Worm (Caenorhabditis elegans) whole organism, L4 larva: ENCODE data around the gene tftc-5.
A peak's percentile ranks its signal among the peaks of the same experiment; 100 is the strongest.

Source experiments
- D1046.2 ChIP-seq: fragments of 200-800 bp; sonication (Bioruptor generic); IDR thresholded peaks from 2 replicates; pipeline ENCODE4 v1.3.6; 2022; ENCODE audit warnings: missing genetic modification characterization, missing compliant biosample characterization
- F26F4.8 ChIP-seq: fragments of 200-800 bp; sonication (Bioruptor generic); conservative IDR thresholded peaks from 2 replicates; pipeline ENCODE4 v1.3.6; 2022; ENCODE audit warnings: missing genetic modification characterization, missing compliant biosample characterization
- F37D6.2 ChIP-seq: sonication (generic microtip); optimal IDR thresholded peaks from 2 replicates; lab custom pipeline; 2016; ENCODE audit warnings: mild to moderate bottlenecking, missing genetic modification characterization, missing compliant biosample characterization
- T20F7.1 ChIP-seq: fragments of 200-800 bp; sonication (Bioruptor generic); optimal IDR thresholded peaks from 2 replicates; lab custom pipeline; 2018; ENCODE audit warnings: mild to moderate bottlenecking, missing genetic modification characterization, missing compliant biosample characterization
- Y5F2A.4 ChIP-seq: fragments of 200-800 bp; sonication (Bioruptor generic); optimal IDR thresholded peaks from 2 replicates; lab custom pipeline; 2018; ENCODE audit warnings: mild to moderate bottlenecking, missing genetic modification characterization, missing compliant biosample characterization
- ZK337.2 ChIP-seq: fragments of 200-800 bp; sonication (Bioruptor generic); IDR thresholded peaks from 2 replicates; pipeline ENCODE4 v1.3.6; 2022; ENCODE audit warnings: missing genetic modification reagents, missing genetic modification characterization, missing compliant biosample characterization
- aha-1 ChIP-seq: fragments of 150-350 bp; peaks from one replicate; lab custom pipeline; 2014; ENCODE audit warnings: missing biosample characterization, missing genetic modification characterization
- aly-2 ChIP-seq: sonication (generic microtip); optimal IDR thresholded peaks from 2 replicates; lab custom pipeline; 2018; ENCODE audit warnings: missing biosample characterization, missing genetic modification characterization
- ama-1 ChIP-seq: fragments of 150-350 bp; optimal IDR thresholded peaks from 2 replicates; lab custom pipeline; 2014; ENCODE audit warnings: inconsistent platforms, mixed read lengths
- attf-4 ChIP-seq: sonication (generic microtip); optimal IDR thresholded peaks from 3 replicates; lab custom pipeline; 2017; ENCODE audit warnings: missing biosample characterization, missing genetic modification characterization
- ceh-20 ChIP-seq: fragments of 200-800 bp; sonication (Bioruptor generic); IDR thresholded peaks from 2 replicates; pipeline ENCODE4 v1.3.6; 2022; ENCODE audit warnings: missing genetic modification reagents, missing genetic modification characterization, missing compliant biosample characterization
- ceh-28 ChIP-seq: fragments of 150-350 bp; optimal IDR thresholded peaks from 2 replicates; lab custom pipeline; 2014; ENCODE audit warnings: missing biosample characterization, missing genetic modification reagents, missing genetic modification characterization
- ceh-32 ChIP-seq: sonication (generic microtip); optimal IDR thresholded peaks from 2 replicates; lab custom pipeline; 2016; ENCODE audit warnings: mild to moderate bottlenecking, missing genetic modification characterization, missing compliant biosample characterization; ENCODE audit not compliant: poor library complexity
- ceh-44 ChIP-seq: fragments of 200-800 bp; sonication (Bioruptor generic); IDR thresholded peaks from 2 replicates; pipeline ENCODE4 v1.3.6; 2022; ENCODE audit warnings: missing genetic modification reagents, missing genetic modification characterization, missing compliant biosample characterization
- ceh-62 ChIP-seq: sonication (generic microtip); optimal IDR thresholded peaks from 2 replicates; lab custom pipeline; 2017; ENCODE audit warnings: missing biosample characterization, missing genetic modification characterization
- ces-1 ChIP-seq: fragments of 150-350 bp; sonication (generic microtip); optimal IDR thresholded peaks from 4 replicates; lab custom pipeline; 2014; ENCODE audit warnings: missing biosample characterization, missing genetic modification reagents, missing genetic modification characterization
- daf-16 ChIP-seq, 3 experiments: sonication (generic microtip); optimal IDR thresholded peaks; 2 replicates each; lab custom pipeline; 2016 to 2017; ENCODE audit warnings: missing genetic modification characterization in 3 of 3, missing genetic modification reagents in 3 of 3, mild to moderate bottlenecking in 2 of 3, missing compliant biosample characterization in 2 of 3, missing biosample characterization in 1 of 3, moderate library complexity in 1 of 3
- daf-8 ChIP-seq: fragments of 200-800 bp; sonication (Bioruptor generic); IDR thresholded peaks from 2 replicates; pipeline ENCODE4 v1.3.6; 2022; ENCODE audit warnings: missing genetic modification characterization, missing compliant biosample characterization
- dmd-6 ChIP-seq: fragments of 200-800 bp; sonication (Bioruptor generic); IDR thresholded peaks from 2 replicates; pipeline ENCODE4 v1.3.6; 2022; ENCODE audit warnings: missing genetic modification reagents, missing genetic modification characterization, missing compliant biosample characterization
- dmd-8 ChIP-seq: fragments of 200-800 bp; sonication (Bioruptor generic); IDR thresholded peaks from 2 replicates; pipeline ENCODE4 v1.3.6; 2022; ENCODE audit warnings: missing genetic modification characterization, missing compliant biosample characterization
- egl-27 ChIP-seq: sonication (generic microtip); optimal IDR thresholded peaks from 3 replicates; lab custom pipeline; 2017; ENCODE audit warnings: missing biosample characterization, missing genetic modification reagents, missing genetic modification characterization
- egl-43 ChIP-seq: fragments of 200-800 bp; sonication (Bioruptor generic); IDR thresholded peaks from 2 replicates; pipeline ENCODE4 v1.3.6; 2022; ENCODE audit warnings: missing genetic modification reagents, missing genetic modification characterization, missing compliant biosample characterization
- fkh-10 ChIP-seq: fragments of 150-350 bp; optimal IDR thresholded peaks from 2 replicates; lab custom pipeline; 2014; ENCODE audit warnings: missing biosample characterization, missing genetic modification reagents, missing genetic modification characterization
- hif-1 ChIP-seq, 2 experiments: sonication (generic microtip); optimal IDR thresholded peaks; 2 replicates each; lab custom pipeline; 2016 to 2017; ENCODE audit warnings: missing compliant biosample characterization in 2 of 2, missing genetic modification characterization in 2 of 2, missing genetic modification reagents in 2 of 2, missing genotype in 2 of 2, mild to moderate bottlenecking in 1 of 2
- hmg-1.1 ChIP-seq: fragments of 200-800 bp; sonication (Bioruptor generic); IDR thresholded peaks from 2 replicates; pipeline ENCODE4 v1.3.6; 2022; ENCODE audit warnings: missing genetic modification reagents, missing genetic modification characterization, missing compliant biosample characterization
- lin-1 ChIP-seq: fragments of 200-800 bp; sonication (Bioruptor generic); IDR thresholded peaks from 2 replicates; pipeline ENCODE4 v1.3.6; 2022; ENCODE audit warnings: missing genetic modification reagents, missing genetic modification characterization, missing compliant biosample characterization
- lin-15B ChIP-seq: fragments of 150-350 bp; sonication (generic microtip); optimal IDR thresholded peaks from 3 replicates; lab custom pipeline; 2014; ENCODE audit warnings: missing biosample characterization, missing genetic modification characterization
- lir-3 ChIP-seq: sonication (generic microtip); optimal IDR thresholded peaks from 2 replicates; lab custom pipeline; 2016; ENCODE audit warnings: mild to moderate bottlenecking, missing genetic modification characterization, missing compliant biosample characterization
- lsy-2 ChIP-seq, 2 experiments: fragments of 150-350 bp in 1 of 2; sonication (generic microtip) in 1 of 2; optimal IDR thresholded peaks; 2 replicates each; lab custom pipeline; 2014 to 2017; ENCODE audit warnings: missing biosample characterization in 2 of 2, missing genetic modification characterization in 2 of 2
- madf-5 ChIP-seq, 2 experiments: fragments of 200-800 bp; sonication (Bioruptor generic); IDR thresholded peaks; 2 replicates each; pipeline ENCODE4 v1.3.6; 2022; ENCODE audit warnings: missing compliant biosample characterization in 2 of 2, missing genetic modification characterization in 2 of 2
- mdl-1 ChIP-seq, 2 experiments: fragments of 150-350 bp in 1 of 2; sonication (generic microtip) in 1 of 2; optimal IDR thresholded peaks; 2 replicates each; lab custom pipeline; 2014 to 2017; ENCODE audit warnings: missing biosample characterization in 2 of 2, missing genetic modification characterization in 2 of 2
- mdt-29 ChIP-seq: fragments of 200-800 bp; sonication (Bioruptor generic); IDR thresholded peaks from 2 replicates; pipeline ENCODE4 v1.3.6; 2022; ENCODE audit warnings: missing genetic modification reagents, missing genetic modification characterization, missing compliant biosample characterization
- mep-1 ChIP-seq: fragments of 150-350 bp; sonication (generic microtip); optimal IDR thresholded peaks from 3 replicates; lab custom pipeline; 2014; ENCODE audit warnings: missing biosample characterization, missing genetic modification characterization
- mxl-3 ChIP-seq: fragments of 200-800 bp; sonication (Bioruptor generic); optimal IDR thresholded peaks from 2 replicates; lab custom pipeline; 2018; ENCODE audit warnings: mild to moderate bottlenecking, missing genetic modification characterization, missing compliant biosample characterization
- nhr-10 ChIP-seq: fragments of 150-350 bp; optimal IDR thresholded peaks from 2 replicates; lab custom pipeline; 2014; ENCODE audit warnings: missing biosample characterization, missing genetic modification characterization
- nhr-111 ChIP-seq: fragments of 200-800 bp; sonication (Bioruptor generic); optimal IDR thresholded peaks from 2 replicates; lab custom pipeline; 2018; ENCODE audit warnings: mild to moderate bottlenecking, missing genetic modification characterization, missing compliant biosample characterization
- nhr-237 ChIP-seq: sonication (generic microtip); optimal IDR thresholded peaks from 2 replicates; lab custom pipeline; 2017; ENCODE audit warnings: missing biosample characterization, missing genetic modification characterization
- nhr-25 ChIP-seq: sonication (generic microtip); optimal IDR thresholded peaks from 2 replicates; lab custom pipeline; 2017; ENCODE audit warnings: missing genetic modification characterization, mild to moderate bottlenecking, missing compliant biosample characterization, antibody characterized with exemption, moderate library complexity, borderline replicate concordance; ENCODE audit not compliant: insufficient read depth
- nhr-77 ChIP-seq: fragments of 150-350 bp; optimal IDR thresholded peaks from 2 replicates; lab custom pipeline; 2014; ENCODE audit warnings: missing biosample characterization, missing genetic modification characterization
- pha-4 ChIP-seq, 2 experiments: fragments of 150-350 bp in 1 of 2; fragments of 200-800 bp in 1 of 2; sonication (Bioruptor generic) in 1 of 2; IDR thresholded peaks in 1 of 2; optimal IDR thresholded peaks in 1 of 2; 2 replicates each; pipeline versions ENCODE4 v1.3.6 to Lab custom; 2014 to 2022; ENCODE audit warnings: missing genetic modification characterization in 2 of 2, missing genetic modification reagents in 2 of 2, missing biosample characterization in 1 of 2, missing compliant biosample characterization in 1 of 2
- php-3 ChIP-seq: fragments of 200-800 bp; sonication (Bioruptor generic); IDR thresholded peaks from 2 replicates; pipeline ENCODE4 v1.3.6; 2022; ENCODE audit warnings: missing genetic modification reagents, missing genetic modification characterization, missing compliant biosample characterization
- saeg-2 ChIP-seq: fragments of 200-800 bp; sonication (Bioruptor generic); IDR thresholded peaks from 2 replicates; pipeline ENCODE4 v1.3.6; 2022; ENCODE audit warnings: missing genetic modification reagents, missing genetic modification characterization, missing compliant biosample characterization
- sdz-12 ChIP-seq: fragments of 200-800 bp; sonication (Bioruptor generic); optimal IDR thresholded peaks from 2 replicates; lab custom pipeline; 2018; ENCODE audit warnings: mild to moderate bottlenecking, missing genetic modification characterization, missing compliant biosample characterization
- skn-1 ChIP-seq: fragments of 150-350 bp; optimal IDR thresholded peaks from 2 replicates; lab custom pipeline; 2014; ENCODE audit warnings: missing biosample characterization, missing genetic modification characterization
- spr-1 ChIP-seq: sonication (generic microtip); optimal IDR thresholded peaks from 2 replicates; lab custom pipeline; 2016; ENCODE audit warnings: mild to moderate bottlenecking, missing genetic modification characterization, missing compliant biosample characterization
- tag-97 ChIP-seq: fragments of 200-800 bp; sonication (Bioruptor generic); IDR thresholded peaks from 2 replicates; pipeline ENCODE4 v1.3.6; 2022; ENCODE audit warnings: missing genetic modification characterization, missing compliant biosample characterization
- zfp-2 ChIP-seq: sonication (generic microtip); optimal IDR thresholded peaks from 2 replicates; lab custom pipeline; 2016; ENCODE audit warnings: mild to moderate bottlenecking, missing genetic modification characterization, missing compliant biosample characterization
- zfp-3 ChIP-seq: fragments of 200-800 bp; sonication (Bioruptor generic); conservative IDR thresholded peaks from 2 replicates; pipeline ENCODE4 v1.3.6; 2022; ENCODE audit warnings: missing genetic modification reagents, missing genetic modification characterization, missing compliant biosample characterization
- zip-11 ChIP-seq: fragments of 200-800 bp; sonication (Bioruptor generic); IDR thresholded peaks from 2 replicates; pipeline ENCODE4 v1.3.6; 2022; ENCODE audit warnings: missing genetic modification characterization, missing compliant biosample characterization
- zip-2 ChIP-seq: fragments of 150-350 bp; optimal IDR thresholded peaks from 2 replicates; lab custom pipeline; 2014; ENCODE audit warnings: missing biosample characterization, missing genetic modification characterization
- ztf-11 ChIP-seq: fragments of 150-350 bp; optimal IDR thresholded peaks from 2 replicates; lab custom pipeline; 2014; ENCODE audit warnings: missing biosample characterization, missing genetic modification characterization

Gene tftc-5

DNA sequence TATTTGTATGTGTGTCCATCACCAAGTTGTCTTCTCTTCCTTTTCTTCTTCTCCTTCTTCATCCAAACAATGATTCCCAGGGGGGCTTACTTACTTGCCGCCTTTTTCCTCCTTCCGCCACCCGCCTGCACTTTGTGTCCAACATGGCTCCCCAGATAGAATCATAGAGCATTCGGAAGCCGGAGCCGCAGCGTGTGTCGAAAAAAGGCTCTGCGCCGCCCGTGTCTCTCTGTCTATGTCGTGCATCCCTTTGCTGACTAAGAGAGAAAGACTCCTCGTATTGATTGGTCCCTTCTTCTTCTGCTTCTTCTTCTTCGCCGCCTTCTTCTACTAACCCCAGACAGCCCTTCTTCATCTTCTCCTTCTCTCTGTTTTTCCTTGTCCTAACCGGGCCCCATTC, 41.8 kb downstream of the tftc-5 start (continued):
- no peak for TF ChIP-seq ama-1
- no peak for TF ChIP-seq T20F7.1
- no peak for TF ChIP-seq php-3 (GFP tag; lab: Robert Waterston, UW)
- TF ChIP-seq mxl-3 (GFP tag; lab: Kevin White, UChicago), result no peak
- TF ChIP-seq ces-1 (GFP tag; lab: Kevin White, UChicago), result no peak
- no peak for TF ChIP-seq lir-3 (tag; lab: Kevin White, UChicago)
- peak; percentile 80 for TF ChIP-seq aha-1 (tag; lab: Kevin White, UChicago)
- TF ChIP-seq saeg-2 (GFP tag; lab: Robert Waterston, UW), result no peak
- no peak for TF ChIP-seq egl-27 (tag; lab: Kevin White, UChicago)
- no peak for TF ChIP-seq ceh-44 (GFP tag; lab: Robert Waterston, UW)
- no peak for TF ChIP-seq zip-11 (GFP tag; lab: Robert Waterston, UW)
- no peak for TF ChIP-seq fkh-10 (GFP tag; lab: Kevin White, UChicago)
- TF ChIP-seq Y5F2A.4, result no peak
- no peak for TF ChIP-seq mdl-1 (tag; optimal IDR thresholded peaks at IDR 0.05; lab: Kevin White, UChicago)
- no peak for TF ChIP-seq ceh-32
- TF ChIP-seq mdt-29 (GFP tag; lab: Robert Waterston, UW), result no peak
- no peak for TF ChIP-seq hif-1 (tag; optimal IDR thresholded peaks at IDR 0.05; lab: Kevin White, UChicago)
- TF ChIP-seq skn-1, result no peak
- TF ChIP-seq tag-97 (GFP tag; lab: Robert Waterston, UW), result no peak
- TF ChIP-seq sdz-12 (GFP tag; lab: Kevin White, UChicago), result no peak
- no peak for TF ChIP-seq zip-2 (tag; lab: Kevin White, UChicago)
- peak; percentile 8 for TF ChIP-seq ceh-28 (tag; lab: Kevin White, UChicago)
- TF ChIP-seq zfp-3 (GFP tag; lab: Robert Waterston, UW), result no peak
- 0 out of 2 replicates have a peak, but pooled peaks have one; percentile 11 for TF ChIP-seq D1046.2 (GFP tag; lab: Robert Waterston, UW)
- no peak for TF ChIP-seq pha-4 (GFP tag; IDR thresholded peaks at IDR 0.05; lab: Robert Waterston, UW)
- TF ChIP-seq pha-4 (tag; optimal IDR thresholded peaks at IDR 0.05; lab: Kevin White, UChicago), result no peak
- no peak for TF ChIP-seq daf-8
- TF ChIP-seq egl-43 (GFP tag; lab: Robert Waterston, UW), result peak; percentile 69; the same call in 1 of the 2 replicates
- TF ChIP-seq F37D6.2, result peak; percentile 51
- peak; percentile 40; the same call in 1 of the 2 replicates for TF ChIP-seq ceh-20 (GFP tag; lab: Robert Waterston, UW)
- TF ChIP-seq dmd-8, result no peak
- TF ChIP-seq dmd-6 (GFP tag; lab: Robert Waterston, UW), result 0 out of 2 replicates have a peak, but pooled peaks have one; percentile 7
- peak; percentile 46 to 48 for TF ChIP-seq lsy-2 (tag; optimal IDR thresholded peaks at IDR 0.05; lab: Kevin White, UChicago)
- TF ChIP-seq hmg-1.1, result peak; percentile 78
- no peak for TF ChIP-seq ceh-62 (tag; lab: Kevin White, UChicago)
- no peak for TF ChIP-seq F26F4.8 (GFP tag; lab: Robert Waterston, UW)
- TF ChIP-seq attf-4, result no peak
- no peak for TF ChIP-seq nhr-25 (tag; lab: Kevin White, UChicago)
- no peak for TF ChIP-seq nhr-237 (tag; lab: Kevin White, UChicago)
- TF ChIP-seq nhr-10 (tag; lab: Kevin White, UChicago), result no peak
- no peak for TF ChIP-seq lin-1 (GFP tag; lab: Robert Waterston, UW)
- no peak for TF ChIP-seq nhr-77 (tag; lab: Kevin White, UChicago)
- TF ChIP-seq nhr-111, result no peak
- no peak for TF ChIP-seq zfp-2
- no peak for TF ChIP-seq daf-16 (GFP tag; optimal IDR thresholded peaks at IDR 0.05; lab: Kevin White, UChicago)
- TF ChIP-seq daf-16 (tag; optimal IDR thresholded peaks at IDR 0.05; lab: Kevin White, UChicago), result no peak
- TF ChIP-seq madf-5 (GFP tag; IDR thresholded peaks at IDR 0.05; lab: Robert Waterston, UW), result no peak
- no peak for TF ChIP-seq aly-2 (tag; lab: Kevin White, UChicago)
- no peak for TF ChIP-seq lin-15B
- TF ChIP-seq mep-1 (tag; lab: Kevin White, UChicago), result peak; percentile 54
- no peak for TF ChIP-seq ZK337.2
- TF ChIP-seq spr-1 (tag; lab: Kevin White, UChicago), result no peak
- TF ChIP-seq ztf-11 (tag; lab: Kevin White, UChicago), result no peak
